Worm (Caenorhabditis elegans) whole organism, L4/young adult: ENCODE measurements around the gene K12H6.6.

ENCODE experiments used
- W03F9.2 ChIP-seq: fragments of 150-350 bp; optimal IDR thresholded peaks from 2 replicates; lab custom pipeline; 2014; ENCODE audit warnings: missing biosample characterization, missing genetic modification characterization
- him-1 ChIP-seq: sonication (generic microtip); optimal IDR thresholded peaks from 2 replicates; lab custom pipeline; 2016; ENCODE audit warnings: missing genotype, missing genetic modification reagents, missing genetic modification characterization, missing compliant biosample characterization

DNA sequence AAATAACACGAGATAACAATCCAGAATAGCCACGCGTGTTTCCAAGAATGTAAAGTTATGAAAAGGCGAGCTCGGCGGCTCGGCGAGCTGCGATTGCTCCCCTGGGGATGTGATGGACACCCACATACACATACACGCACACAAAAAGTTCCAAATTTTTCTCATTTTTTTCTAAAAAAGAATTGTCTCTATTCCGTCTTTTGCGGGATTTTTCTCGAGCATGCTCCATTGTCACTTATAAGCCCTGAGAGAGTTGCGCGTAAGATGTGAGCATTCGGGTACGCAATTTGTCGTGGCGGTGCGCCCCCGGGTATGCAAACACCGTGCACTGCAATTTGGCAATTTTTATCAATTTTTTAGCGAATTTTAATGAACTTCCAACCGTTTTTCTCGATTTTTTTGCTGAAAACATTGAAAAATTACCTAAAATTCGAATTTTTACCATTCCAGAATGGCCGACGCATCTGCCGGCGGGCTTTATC, 44.0 kb downstream of the K12H6.6 start, which contains the start of the genes F08D12.12 and srpa-72:
- TF ChIP-seq him-1 (tag; lab: Kevin White, UChicago) (no peak), W03F9.2 (tag; lab: Kevin White, UChicago) (no peak)
